Worm (Caenorhabditis elegans) whole organism, L3 larva: ENCODE measurements around the gene ins-1.

Experiments used
- ZK546.5 ChIP-seq: sonication (generic microtip); optimal IDR thresholded peaks from 2 replicates; lab custom pipeline; 2017; ENCODE audit warnings: missing biosample characterization, missing genetic modification characterization
- aly-2 ChIP-seq: fragments of 150-350 bp; optimal IDR thresholded peaks from 2 replicates; lab custom pipeline; 2014; ENCODE audit warnings: missing biosample characterization, missing genetic modification characterization
- ceh-16 ChIP-seq: sonication (generic microtip); optimal IDR thresholded peaks from 2 replicates; lab custom pipeline; 2017; ENCODE audit warnings: missing biosample characterization, missing genetic modification characterization
- ceh-82 ChIP-seq: fragments of 150-350 bp; optimal IDR thresholded peaks from 2 replicates; lab custom pipeline; 2014; ENCODE audit warnings: missing biosample characterization, missing genetic modification characterization
- ceh-9 ChIP-seq: sonication (generic microtip); optimal IDR thresholded peaks from 2 replicates; lab custom pipeline; 2018; ENCODE audit warnings: missing biosample characterization, missing genetic modification characterization
- daf-12 ChIP-seq: fragments of 150-350 bp; optimal IDR thresholded peaks from 2 replicates; lab custom pipeline; 2014; ENCODE audit warnings: missing biosample characterization, missing genetic modification reagents, missing genetic modification characterization
- egl-27 ChIP-seq: sonication (generic microtip); optimal IDR thresholded peaks from 4 replicates; lab custom pipeline; 2017; ENCODE audit warnings: missing biosample characterization, missing genetic modification reagents, missing genetic modification characterization
- elt-2 ChIP-seq: sonication (generic microtip); optimal IDR thresholded peaks from 2 replicates; lab custom pipeline; 2016; ENCODE audit warnings: missing genetic modification reagents, mild to moderate bottlenecking, missing genetic modification characterization, missing compliant biosample characterization
- elt-3 ChIP-seq, 3 experiments: fragments of 150-350 bp in 1 of 3; sonication (generic microtip) in 2 of 3; optimal IDR thresholded peaks; 2 replicates in 2 of 3; 4 replicates in 1 of 3; lab custom pipeline; 2014 to 2017; ENCODE audit warnings: missing biosample characterization in 3 of 3, missing genetic modification characterization in 3 of 3
- eor-1 ChIP-seq, 2 experiments: fragments of 150-350 bp; optimal IDR thresholded peaks; 2 replicates each; lab custom pipeline; 2014 to 2018; ENCODE audit warnings: missing biosample characterization in 2 of 2, missing genetic modification characterization in 2 of 2
- fkh-10 ChIP-seq: sonication (generic microtip); optimal IDR thresholded peaks from 2 replicates; lab custom pipeline; 2017; ENCODE audit warnings: missing biosample characterization, missing genetic modification reagents, missing genetic modification characterization
- fkh-2 ChIP-seq: fragments of 150-350 bp; optimal IDR thresholded peaks from 2 replicates; lab custom pipeline; 2014; ENCODE audit warnings: missing biosample characterization, missing genetic modification reagents, missing genetic modification characterization
- fos-1 ChIP-seq: fragments of 150-350 bp; optimal IDR thresholded peaks from 2 replicates; lab custom pipeline; 2014; ENCODE audit warnings: missing biosample characterization, missing genetic modification characterization
- hmg-11 ChIP-seq: sonication (generic microtip); optimal IDR thresholded peaks from 2 replicates; lab custom pipeline; 2016; ENCODE audit warnings: missing genetic modification characterization, missing compliant biosample characterization
- lin-15B ChIP-seq: fragments of 150-350 bp; optimal IDR thresholded peaks from 2 replicates; lab custom pipeline; 2014; ENCODE audit warnings: missing biosample characterization, missing genetic modification characterization
- lin-39 ChIP-seq: fragments of 150-350 bp; optimal IDR thresholded peaks from 2 replicates; lab custom pipeline; 2018; ENCODE audit warnings: missing biosample characterization, missing genetic modification reagents, missing genetic modification characterization
- lsy-12 ChIP-seq: sonication (generic microtip); optimal IDR thresholded peaks from 2 replicates; lab custom pipeline; 2016; ENCODE audit warnings: mild to moderate bottlenecking, missing genetic modification characterization, missing compliant biosample characterization
- mdl-1 ChIP-seq: fragments of 150-350 bp; optimal IDR thresholded peaks from 2 replicates; lab custom pipeline; 2014; ENCODE audit warnings: missing biosample characterization, missing genetic modification characterization
- mml-1 ChIP-seq: fragments of 150-350 bp; sonication (generic microtip); optimal IDR thresholded peaks from 3 replicates; lab custom pipeline; 2014; ENCODE audit warnings: missing biosample characterization, missing genetic modification characterization
- nfya-1 ChIP-seq: sonication (generic microtip); optimal IDR thresholded peaks from 2 replicates; lab custom pipeline; 2017; ENCODE audit warnings: missing genetic modification characterization, mild to moderate bottlenecking, missing compliant biosample characterization, antibody characterized with exemption, moderate library complexity; ENCODE audit not compliant: insufficient read depth
- nhr-11 ChIP-seq: fragments of 150-350 bp; optimal IDR thresholded peaks from 2 replicates; lab custom pipeline; 2014; ENCODE audit warnings: missing biosample characterization, missing genetic modification characterization
- nhr-12 ChIP-seq: fragments of 150-350 bp; optimal IDR thresholded peaks from 2 replicates; lab custom pipeline; 2014; ENCODE audit warnings: missing biosample characterization, missing genetic modification characterization
- nhr-23 ChIP-seq: fragments of 150-350 bp; optimal IDR thresholded peaks from 2 replicates; lab custom pipeline; 2014; ENCODE audit warnings: missing biosample characterization, missing genetic modification reagents, missing genetic modification characterization
- nhr-237 ChIP-seq: fragments of 150-350 bp; optimal IDR thresholded peaks from 2 replicates; lab custom pipeline; 2014; ENCODE audit warnings: missing biosample characterization, missing genetic modification characterization
- nhr-25 ChIP-seq: sonication (generic microtip); optimal IDR thresholded peaks from 2 replicates; lab custom pipeline; 2017; ENCODE audit warnings: missing biosample characterization, missing genetic modification characterization
- nhr-67 ChIP-seq: fragments of 150-350 bp; optimal IDR thresholded peaks from 2 replicates; lab custom pipeline; 2014; ENCODE audit warnings: missing biosample characterization, missing genetic modification characterization
- nhr-76 ChIP-seq: fragments of 150-350 bp; sonication (generic microtip); optimal IDR thresholded peaks from 5 replicates; lab custom pipeline; 2014; ENCODE audit warnings: missing biosample characterization, missing genetic modification characterization
- pha-4 ChIP-seq: fragments of 150-350 bp; optimal IDR thresholded peaks from 2 replicates; lab custom pipeline; 2014; ENCODE audit warnings: missing biosample characterization, missing genetic modification reagents, missing genetic modification characterization
- pqm-1 ChIP-seq: fragments of 150-350 bp; optimal IDR thresholded peaks from 2 replicates; lab custom pipeline; 2017; ENCODE audit warnings: missing biosample characterization, missing genetic modification characterization, inconsistent platforms
- snpc-4 ChIP-seq: fragments of 150-350 bp; optimal IDR thresholded peaks from 2 replicates; lab custom pipeline; 2014; ENCODE audit warnings: missing biosample characterization, missing genetic modification characterization
- unc-39 ChIP-seq: sonication (generic microtip); optimal IDR thresholded peaks from 4 replicates; lab custom pipeline; 2017; ENCODE audit warnings: missing biosample characterization, missing genetic modification characterization
- unc-62 ChIP-seq: fragments of 150-350 bp; sonication (generic microtip); optimal IDR thresholded peaks from 4 replicates; lab custom pipeline; 2014; ENCODE audit warnings: missing biosample characterization, missing genetic modification reagents, missing genetic modification characterization
- zag-1 ChIP-seq: fragments of 150-350 bp; optimal IDR thresholded peaks from 2 replicates; lab custom pipeline; 2014; ENCODE audit warnings: missing biosample characterization, missing genetic modification characterization

Gene ins-1

ce11 chrIV:10409377-10409776, 27.1 kb upstream of the ins-1 start, which contains the start of gene rfk-1:
Gene rfk-1, minus strand, starts transcription at chrIV:10409477.
- TF ChIP-seq zag-1 (no peak), snpc-4 (tag; lab: Kevin White, UChicago) (no peak), lin-39 (tag; lab: Kevin White, UChicago) (no peak), lin-15B (no peak), mdl-1 (tag; lab: Kevin White, UChicago) (no peak), fos-1 (tag; lab: Kevin White, UChicago) (no peak), unc-39 (no peak), nfya-1 (no peak), lsy-12 (tag; lab: Kevin White, UChicago) (no peak), hmg-11 (tag; lab: Kevin White, UChicago) (no peak), nhr-23 (tag; lab: Kevin White, UChicago) (no peak), aly-2 (tag; lab: Kevin White, UChicago) (no peak), nhr-12 (tag; lab: Kevin White, UChicago) (no peak), elt-2 (no peak)

- TF ChIP-seq ceh-9 (tag; lab: Kevin White, UChicago) (no peak), nhr-67 (tag; lab: Kevin White, UChicago) (no peak), lsy-12 (tag; lab: Kevin White, UChicago) (no peak), nhr-76 (tag; lab: Kevin White, UChicago) (no peak)
Observed at ce11 chrIV:10413828-10414227, 22.7 kb upstream of the ins-1 start, which contains the start of gene R10H10.7. Gene R10H10.7, minus strand, starts transcription at chrIV:10413928.

- TF ChIP-seq daf-12 (tag; lab: Kevin White, UChicago) (no peak), eor-1 (tag; optimal IDR thresholded peaks at IDR 0.05; lab: Kevin White, UChicago) (no peak), snpc-4 (tag; lab: Kevin White, UChicago) (no peak), fkh-10 (GFP tag; lab: Kevin White, UChicago) (no peak), ceh-16 (tag; lab: Kevin White, UChicago) (no peak), lsy-12 (tag; lab: Kevin White, UChicago) (no peak), fkh-2 (tag; lab: Kevin White, UChicago) (no peak), egl-27 (tag; lab: Kevin White, UChicago) (no peak), nhr-11 (tag; lab: Kevin White, UChicago) (no peak), mml-1 (no peak), nhr-237 (tag; lab: Kevin White, UChicago) (no peak), ceh-82 (tag; lab: Kevin White, UChicago) (no peak)
Observed at ce11 chrIV:10417781-10418180, 18.7 kb upstream of the ins-1 start, which contains the start of gene F13B12.6. Gene F13B12.6, minus strand, starts transcription at chrIV:10417881.

ce11 chrIV:10419896-10420295, 16.6 kb upstream of the ins-1 start:
- no peak for TF ChIP-seq ZK546.5 (tag; lab: Kevin White, UChicago)
- no peak for TF ChIP-seq eor-1 (tag; optimal IDR thresholded peaks at IDR 0.05; lab: Kevin White, UChicago)
- TF ChIP-seq zag-1: no peak
- no peak for TF ChIP-seq nfya-1
- no peak for TF ChIP-seq ceh-9 (tag; lab: Kevin White, UChicago)
- TF ChIP-seq elt-3 (tag; optimal IDR thresholded peaks at IDR 0.05; lab: Kevin White, UChicago): no peak
- peak; percentile 31 for TF ChIP-seq unc-62 (GFP tag; lab: Kevin White, UChicago)
- TF ChIP-seq lin-39 (tag; lab: Kevin White, UChicago): peak; percentile 73
- TF ChIP-seq, all 47 proteins: peak for 2

- TF ChIP-seq elt-2: peak; percentile 61
- peak; percentile 48 for TF ChIP-seq pqm-1 (tag; lab: Kevin White, UChicago)
- TF ChIP-seq pha-4 (tag; lab: Kevin White, UChicago): peak; percentile 44
- no peak for TF ChIP-seq fos-1 (tag; lab: Kevin White, UChicago)
- TF ChIP-seq eor-1 (tag; optimal IDR thresholded peaks at IDR 0.05; lab: Kevin White, UChicago): no peak
Observed at ce11 chrIV:10420440-10420839, 16.1 kb upstream of the ins-1 start.

ce11 chrIV:10421256-10421655, 15.2 kb upstream of the ins-1 start:
- TF ChIP-seq ceh-9 (tag; lab: Kevin White, UChicago) (no peak), egl-27 (tag; lab: Kevin White, UChicago) (no peak), snpc-4 (tag; lab: Kevin White, UChicago) (no peak), nhr-25 (tag; lab: Kevin White, UChicago) (no peak), zag-1 (no peak)
